Worm (Caenorhabditis elegans) whole organism, early embryonic: ENCODE results near the gene ZK856.4.

Experiments
- B0310.2 ChIP-seq: sonication (generic microtip); optimal IDR thresholded peaks from 2 replicates; lab custom pipeline; 2016; ENCODE audit warnings: mild to moderate bottlenecking, missing genetic modification characterization, missing compliant biosample characterization
- F13C5.2 ChIP-seq: sonication (generic microtip); optimal IDR thresholded peaks from 2 replicates; lab custom pipeline; 2017; ENCODE audit warnings: mild to moderate bottlenecking, missing genetic modification characterization, inconsistent platforms, missing compliant biosample characterization
- aly-1 ChIP-seq: sonication (generic microtip); optimal IDR thresholded peaks from 2 replicates; lab custom pipeline; 2016; ENCODE audit warnings: missing genetic modification characterization, missing compliant biosample characterization
- ama-1 ChIP-seq: fragments of 150-350 bp; optimal IDR thresholded peaks from 2 replicates; lab custom pipeline; 2014
- ceh-13 ChIP-seq: fragments of 200-800 bp; sonication (Bioruptor generic); optimal IDR thresholded peaks from 2 replicates; lab custom pipeline; 2018; ENCODE audit warnings: mild to moderate bottlenecking, missing genetic modification characterization, missing compliant biosample characterization
- ceh-36 ChIP-seq: sonication (generic microtip); optimal IDR thresholded peaks from 2 replicates; lab custom pipeline; 2016; ENCODE audit warnings: missing genetic modification characterization, inconsistent platforms, missing compliant biosample characterization
- ets-7 ChIP-seq: sonication (generic microtip); optimal IDR thresholded peaks from 2 replicates; lab custom pipeline; 2016; ENCODE audit warnings: missing genotype, missing genetic modification characterization, missing compliant biosample characterization
- flt-1 ChIP-seq: fragments of 200-800 bp; sonication (Bioruptor generic); IDR thresholded peaks from 2 replicates; pipeline ENCODE4 v1.3.6; 2022; ENCODE audit warnings: missing genetic modification characterization, missing compliant biosample characterization
- hmbx-1 ChIP-seq: sonication (generic microtip); optimal IDR thresholded peaks from 2 replicates; lab custom pipeline; 2016; ENCODE audit warnings: mild to moderate bottlenecking, missing genetic modification characterization, missing compliant biosample characterization
- hmg-4 ChIP-seq: fragments of 200-800 bp; sonication (Bioruptor generic); optimal IDR thresholded peaks from 2 replicates; lab custom pipeline; 2018; ENCODE audit warnings: mild to moderate bottlenecking, missing genetic modification characterization, missing compliant biosample characterization
- hnd-1 ChIP-seq: sonication (generic microtip); optimal IDR thresholded peaks from 2 replicates; lab custom pipeline; 2016; ENCODE audit warnings: missing genetic modification characterization, missing compliant biosample characterization
- pes-1 ChIP-seq: fragments of 200-800 bp; sonication (Bioruptor generic); IDR thresholded peaks from 2 replicates; pipeline ENCODE4 v1.3.6; 2022; ENCODE audit warnings: missing genetic modification reagents, missing genetic modification characterization, missing compliant biosample characterization
- scrt-1 ChIP-seq: fragments of 200-800 bp; sonication (Bioruptor generic); IDR thresholded peaks from 2 replicates; pipeline ENCODE4 v1.3.6; 2022; ENCODE audit warnings: missing genetic modification characterization, missing compliant biosample characterization
- sea-1 ChIP-seq: fragments of 200-800 bp; sonication (Bioruptor generic); conservative IDR thresholded peaks from 2 replicates; pipeline ENCODE4 v1.3.6; 2022; ENCODE audit warnings: missing genetic modification characterization, missing compliant biosample characterization
- tbx-11 ChIP-seq: fragments of 200-800 bp; sonication (Bioruptor generic); IDR thresholded peaks from 2 replicates; pipeline ENCODE4 v1.3.6; 2022; ENCODE audit warnings: missing genetic modification characterization, missing compliant biosample characterization
- tbx-37 ChIP-seq: fragments of 200-800 bp; sonication (Bioruptor generic); conservative IDR thresholded peaks from 2 replicates; pipeline ENCODE4 v1.3.6; 2022; ENCODE audit warnings: missing genetic modification reagents, missing genetic modification characterization, missing compliant biosample characterization
- tra-4 ChIP-seq: sonication (generic microtip); optimal IDR thresholded peaks from 2 replicates; lab custom pipeline; 2017; ENCODE audit warnings: missing genetic modification characterization, missing compliant biosample characterization

The ZK856.4 gene

DNA sequence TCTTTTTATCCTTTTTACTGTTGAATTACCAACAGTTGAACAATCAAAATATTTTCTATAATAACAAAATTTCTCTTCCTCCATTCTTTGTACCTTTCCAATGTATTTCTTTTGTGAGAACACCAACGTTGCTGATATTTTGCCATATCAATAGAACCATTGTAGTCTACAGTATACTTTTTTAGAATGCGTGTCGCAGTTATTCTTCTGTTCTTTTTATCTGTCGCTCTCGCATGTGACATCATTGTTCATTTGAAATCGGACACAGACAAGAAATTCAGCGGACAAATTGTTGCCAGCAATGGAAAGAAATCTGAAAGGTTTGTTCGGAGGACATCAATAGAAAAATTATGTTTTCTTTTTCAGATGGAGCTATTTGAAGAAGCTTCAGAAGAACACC lies 18.8 kb downstream of the ZK856.4 start, which contains the start of gene ZK856.7:
ZK856.7 (plus strand) TSS at position 186 of the 400 bp plus-strand sequence.
- TF ChIP-seq tbx-11 (GFP tag; lab: Robert Waterston, UW) (no peak), ets-7 (tag; lab: Kevin White, UChicago) (no peak), flt-1 (no peak), tra-4 (tag; lab: Kevin White, UChicago) (no peak), sea-1 (GFP tag; lab: Robert Waterston, UW) (no peak), F13C5.2 (tag; lab: Kevin White, UChicago) (no peak), pes-1 (GFP tag; lab: Robert Waterston, UW) (no peak), B0310.2 (tag; lab: Kevin White, UChicago) (no peak), tbx-37 (GFP tag; lab: Robert Waterston, UW) (no peak), hmg-4 (GFP tag; lab: Kevin White, UChicago) (no peak), ama-1 (lab: Kevin White, UChicago) (no peak), aly-1 (tag; lab: Kevin White, UChicago) (no peak), ceh-13 (GFP tag; lab: Kevin White, UChicago) (no peak), ceh-36 (tag; lab: Kevin White, UChicago) (no peak), hnd-1 (tag; lab: Kevin White, UChicago) (no peak)

DNA sequence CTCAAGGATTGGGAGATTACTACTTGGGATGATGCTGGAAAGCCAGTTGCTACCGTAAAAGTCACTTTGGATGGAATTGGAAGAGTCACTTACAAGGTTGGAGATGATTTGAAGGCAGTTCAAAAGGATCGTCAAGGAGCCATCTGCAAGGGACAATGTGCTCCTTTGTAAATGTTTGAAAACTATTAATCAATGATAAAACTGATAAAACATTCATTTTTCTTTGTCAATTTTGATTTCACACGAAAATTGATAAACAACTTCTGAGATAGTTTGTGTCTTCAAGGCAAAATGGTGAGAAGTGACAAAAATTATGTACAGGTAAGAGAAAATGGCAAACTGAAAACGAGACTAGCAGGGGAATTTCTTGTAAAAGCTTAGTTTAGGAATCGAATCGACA lies 19.3 kb downstream of the ZK856.4 start:
- TF ChIP-seq ets-7 (tag; lab: Kevin White, UChicago), result no peak
- no peak for TF ChIP-seq tbx-37 (GFP tag; lab: Robert Waterston, UW)
- no peak for TF ChIP-seq flt-1
- TF ChIP-seq tra-4 (tag; lab: Kevin White, UChicago), result no peak
- TF ChIP-seq scrt-1 (GFP tag; lab: Robert Waterston, UW), result no peak
- no peak for TF ChIP-seq hmg-4 (GFP tag; lab: Kevin White, UChicago)
- no peak for TF ChIP-seq hnd-1 (tag; lab: Kevin White, UChicago)
- TF ChIP-seq F13C5.2 (tag; lab: Kevin White, UChicago), result no peak
- no peak for TF ChIP-seq ama-1 (lab: Kevin White, UChicago)
- TF ChIP-seq sea-1 (GFP tag; lab: Robert Waterston, UW), result no peak
- TF ChIP-seq tbx-11 (GFP tag; lab: Robert Waterston, UW), result no peak
- TF ChIP-seq pes-1 (GFP tag; lab: Robert Waterston, UW), result no peak
- no peak for TF ChIP-seq hmbx-1 (tag; lab: Kevin White, UChicago)
- TF ChIP-seq ceh-13 (GFP tag; lab: Kevin White, UChicago), result no peak
- no peak for TF ChIP-seq aly-1 (tag; lab: Kevin White, UChicago)
- no peak for TF ChIP-seq B0310.2 (tag; lab: Kevin White, UChicago)
- no peak for TF ChIP-seq ceh-36 (tag; lab: Kevin White, UChicago)

DNA sequence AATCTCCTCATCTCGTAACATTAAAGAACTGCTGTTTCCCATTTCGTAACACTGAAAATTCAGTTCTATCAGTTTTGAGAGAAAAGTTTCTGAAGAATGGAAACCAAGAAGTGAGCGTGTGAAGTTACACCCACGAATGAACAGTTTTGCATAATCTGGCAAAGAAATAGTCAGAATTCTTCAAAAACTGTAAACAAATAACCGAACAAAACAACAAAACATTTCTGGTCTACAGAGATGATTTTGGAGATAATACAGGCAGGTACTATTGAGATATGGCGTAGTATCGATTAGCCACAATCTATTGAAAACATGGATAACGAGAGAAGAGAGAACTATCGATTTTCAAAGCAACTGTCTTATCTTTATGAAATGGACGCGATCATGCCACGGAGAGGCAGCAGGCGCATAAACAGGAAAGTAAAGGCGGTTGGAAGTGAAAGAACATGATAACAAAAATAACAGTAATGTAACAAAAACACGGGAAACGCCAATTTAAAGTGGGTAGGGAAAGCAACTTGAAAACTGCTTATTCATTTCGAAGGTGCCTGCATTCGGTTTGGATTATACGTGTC lies 20.4 kb downstream of the ZK856.4 start, which contains the start of gene chpf-1:
chpf-1 (minus strand) TSS at position 51 of the 575 bp plus-strand sequence.
- TF ChIP-seq flt-1, result no peak
- TF ChIP-seq pes-1 (GFP tag; lab: Robert Waterston, UW), result no peak
- no peak for TF ChIP-seq hmg-4 (GFP tag; lab: Kevin White, UChicago)
- no peak for TF ChIP-seq scrt-1 (GFP tag; lab: Robert Waterston, UW)
- no peak for TF ChIP-seq tbx-37 (GFP tag; lab: Robert Waterston, UW)
- TF ChIP-seq B0310.2 (tag; lab: Kevin White, UChicago), result no peak
- TF ChIP-seq aly-1 (tag; lab: Kevin White, UChicago), result no peak
- no peak for TF ChIP-seq sea-1 (GFP tag; lab: Robert Waterston, UW)
- no peak for TF ChIP-seq F13C5.2 (tag; lab: Kevin White, UChicago)

DNA sequence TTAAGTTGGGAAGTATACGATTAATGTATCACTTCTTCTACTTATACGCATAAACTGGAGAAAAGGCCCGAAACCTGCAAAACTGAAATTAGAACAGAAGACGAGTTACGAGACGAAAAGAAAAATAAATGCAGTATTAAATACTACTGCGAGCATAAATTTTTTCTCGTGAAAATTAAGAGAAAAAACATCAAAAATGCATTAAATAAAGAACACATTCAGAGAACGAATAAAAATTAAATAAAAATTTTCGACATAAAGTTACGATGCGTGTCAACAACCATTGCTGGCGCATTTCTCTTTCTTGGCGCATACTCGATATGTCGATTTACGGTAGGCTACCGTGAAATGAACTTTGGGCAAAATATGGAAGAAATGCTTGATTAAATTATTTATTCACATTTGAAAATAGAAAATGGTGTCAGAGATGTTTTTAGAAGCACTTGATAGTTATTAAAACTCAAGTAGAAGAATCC lies 21.8 kb downstream of the ZK856.4 start, which contains the start of the genes ZK856.19 and ZK856.11:
ZK856.19 (minus strand) TSS at position 51 of the 476 bp plus-strand sequence.
ZK856.11 (minus strand) TSS at position 76 of the 476 bp plus-strand sequence.
- no peak for TF ChIP-seq F13C5.2 (tag; lab: Kevin White, UChicago)
- no peak for TF ChIP-seq pes-1 (GFP tag; lab: Robert Waterston, UW)
- TF ChIP-seq sea-1 (GFP tag; lab: Robert Waterston, UW), result no peak
- no peak for TF ChIP-seq tbx-37 (GFP tag; lab: Robert Waterston, UW)
- TF ChIP-seq hnd-1 (tag; lab: Kevin White, UChicago), result no peak
- TF ChIP-seq flt-1, result no peak
- TF ChIP-seq ceh-36 (tag; lab: Kevin White, UChicago), result no peak
- no peak for TF ChIP-seq tra-4 (tag; lab: Kevin White, UChicago)
- no peak for TF ChIP-seq ceh-13 (GFP tag; lab: Kevin White, UChicago)
- no peak for TF ChIP-seq hmg-4 (GFP tag; lab: Kevin White, UChicago)
- no peak for TF ChIP-seq ama-1 (lab: Kevin White, UChicago)
- TF ChIP-seq ets-7 (tag; lab: Kevin White, UChicago), result no peak
- no peak for TF ChIP-seq tbx-11 (GFP tag; lab: Robert Waterston, UW)
- no peak for TF ChIP-seq B0310.2 (tag; lab: Kevin White, UChicago)
- no peak for TF ChIP-seq aly-1 (tag; lab: Kevin White, UChicago)
- no peak for TF ChIP-seq scrt-1 (GFP tag; lab: Robert Waterston, UW)
- TF ChIP-seq hmbx-1 (tag; lab: Kevin White, UChicago), result no peak

DNA sequence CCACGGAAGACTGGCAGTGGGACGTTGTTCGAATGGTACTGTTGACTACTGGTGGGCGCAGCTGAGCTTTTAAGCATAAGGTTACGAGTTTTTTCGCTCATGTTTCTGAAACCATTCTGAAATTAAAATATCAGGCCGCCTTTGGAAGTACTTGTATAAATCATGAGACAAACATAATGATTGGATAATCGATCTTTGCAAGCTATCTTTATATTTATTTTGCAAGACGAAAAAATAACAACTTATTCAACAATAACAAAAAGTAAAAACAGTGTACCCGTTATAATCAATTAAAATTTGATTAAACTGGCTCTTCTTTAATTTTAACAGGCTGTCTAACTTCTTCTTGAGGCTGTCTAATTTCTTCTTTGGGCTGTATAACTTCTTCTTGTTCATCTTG lies 22.4 kb downstream of the ZK856.4 start, which contains the start of gene ZK856.16:
ZK856.16 (minus strand) TSS at position 101 of the 400 bp plus-strand sequence.
- TF ChIP-seq ets-7 (tag; lab: Kevin White, UChicago) (no peak), tbx-11 (GFP tag; lab: Robert Waterston, UW) (no peak)

DNA sequence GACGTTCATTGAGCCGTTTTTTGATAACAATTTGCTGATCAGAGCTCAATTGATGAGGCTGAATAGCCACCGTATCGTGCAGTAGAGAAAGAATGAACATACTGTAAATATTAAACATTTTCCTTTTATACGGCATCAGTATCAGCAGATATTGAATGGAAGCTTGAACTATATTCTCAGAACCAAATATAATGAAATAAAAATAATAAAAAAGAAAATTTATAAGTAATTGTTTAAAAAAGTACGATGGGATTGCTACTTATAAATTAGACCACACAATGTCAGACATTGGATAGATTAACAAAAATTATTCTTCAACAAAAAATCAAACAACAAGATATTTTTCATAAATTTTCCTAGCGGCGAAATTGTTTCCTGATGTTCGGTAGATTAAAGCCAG lies 23.4 kb downstream of the ZK856.4 start, which contains the start of gene rpc-25:
rpc-25 (minus strand) TSS at position 101 of the 400 bp plus-strand sequence.
- TF ChIP-seq pes-1 (GFP tag; lab: Robert Waterston, UW), result no peak
- TF ChIP-seq hnd-1 (tag; lab: Kevin White, UChicago), result no peak
- no peak for TF ChIP-seq sea-1 (GFP tag; lab: Robert Waterston, UW)
- no peak for TF ChIP-seq ceh-13 (GFP tag; lab: Kevin White, UChicago)
- TF ChIP-seq ama-1 (lab: Kevin White, UChicago), result no peak
- TF ChIP-seq tbx-37 (GFP tag; lab: Robert Waterston, UW), result no peak
